Fruit fly (Drosophila melanogaster): Measurements from ENCODE around the gene CG31224.

The CG31224 gene

DNA sequence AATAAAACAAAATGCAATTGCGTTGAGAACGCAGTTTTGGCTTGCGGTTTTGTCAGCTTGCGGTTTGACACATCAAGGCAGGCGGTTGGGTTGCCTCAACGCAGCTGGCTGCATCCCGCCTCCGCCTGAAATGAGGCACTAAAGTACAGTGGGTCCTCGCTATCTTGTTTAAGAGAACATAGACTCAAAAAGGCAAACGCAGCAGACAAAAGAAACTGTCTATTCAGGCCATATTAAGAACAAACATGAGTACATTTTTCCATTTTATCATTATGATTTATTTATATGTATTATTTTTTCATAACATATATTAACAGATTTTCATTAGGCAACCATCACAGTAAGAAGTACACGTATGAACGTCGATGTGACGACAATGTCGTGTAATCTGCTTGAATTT, 19.4 kb downstream of the CG31224 start:
- TF ChIP-seq Myc (optimal IDR thresholded peaks at IDR 0.05) (no peak), Sin3A (optimal IDR thresholded peaks at IDR 0.05) (no peak), h (optimal IDR thresholded peaks at IDR 0.05) (no peak), ttk (optimal IDR thresholded peaks at IDR 0.05) (no peak)

DNA sequence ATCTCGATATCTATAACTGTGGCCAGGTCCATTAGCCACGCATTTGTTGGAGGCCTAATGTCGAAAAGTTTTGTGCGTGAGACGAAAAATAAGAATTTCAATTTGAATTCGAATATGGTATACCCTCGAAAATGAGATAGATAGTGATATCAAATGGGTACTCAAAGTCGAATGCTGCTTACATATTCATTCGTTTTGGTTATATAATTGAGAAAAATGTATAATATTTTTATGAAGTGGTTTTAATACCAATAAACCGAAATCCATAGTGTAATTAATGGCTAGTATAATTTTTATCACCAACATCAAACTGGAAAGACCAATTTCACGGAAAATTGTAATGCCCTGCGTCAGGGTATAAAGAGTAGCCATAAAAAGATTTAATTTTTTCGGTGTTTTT, 26.0 kb downstream of the CG31224 start:
- TF ChIP-seq Myc (optimal IDR thresholded peaks at IDR 0.05) = no peak
- no peak for TF ChIP-seq psq (optimal IDR thresholded peaks at IDR 0.05)
- no peak for TF ChIP-seq ttk (optimal IDR thresholded peaks at IDR 0.05)
- TF ChIP-seq h (optimal IDR thresholded peaks at IDR 0.05) = no peak
- TF ChIP-seq Sin3A (optimal IDR thresholded peaks at IDR 0.05) = no peak
- TF ChIP-seq insv (optimal IDR thresholded peaks at IDR 0.05) = no peak

dm6 chr3R:18628311-18628811, 30.7 kb downstream of the CG31224 start:
- TF ChIP-seq Myc (optimal IDR thresholded peaks at IDR 0.05) (no peak), psq (optimal IDR thresholded peaks at IDR 0.05) (no peak), Sin3A (optimal IDR thresholded peaks at IDR 0.05) (no peak), h (optimal IDR thresholded peaks at IDR 0.05) (no peak), insv (optimal IDR thresholded peaks at IDR 0.05) (no peak), ttk (optimal IDR thresholded peaks at IDR 0.05) (no peak)

DNA sequence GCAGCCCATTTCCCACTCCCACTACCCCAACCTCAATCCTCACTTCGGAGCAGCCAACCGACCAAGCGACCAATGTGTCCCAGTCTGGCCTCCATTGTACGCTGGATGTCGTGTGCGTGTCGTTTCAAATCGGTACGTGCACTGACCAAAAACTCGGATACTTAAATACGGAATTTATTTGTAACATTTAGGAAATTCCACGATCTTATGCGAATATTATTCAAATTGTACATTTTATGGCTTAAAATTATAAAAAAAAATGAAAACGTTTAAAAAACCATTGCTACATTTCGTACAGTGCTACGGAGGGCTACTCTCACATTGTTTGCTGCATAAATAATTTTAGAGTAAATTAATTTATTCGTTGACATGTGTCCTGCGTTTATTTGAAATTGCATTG, 34.6 kb downstream of the CG31224 start:
- TF ChIP-seq Myc (optimal IDR thresholded peaks at IDR 0.05) = no peak
- no peak for TF ChIP-seq insv (optimal IDR thresholded peaks at IDR 0.05)
- no peak for TF ChIP-seq Sin3A (optimal IDR thresholded peaks at IDR 0.05)

- TF ChIP-seq insv (optimal IDR thresholded peaks at IDR 0.05) (no peak), h (optimal IDR thresholded peaks at IDR 0.05) (no peak), ttk (optimal IDR thresholded peaks at IDR 0.05) (no peak), Sin3A (optimal IDR thresholded peaks at IDR 0.05) (no peak), Myc (optimal IDR thresholded peaks at IDR 0.05) (no peak), psq (optimal IDR thresholded peaks at IDR 0.05) (no peak)
Observed at dm6 chr3R:18621230-18621629, 37.9 kb downstream of the CG31224 start, which contains the start of gene CG14304. CG14304 (minus strand) TSS chr3R:18621327.

DNA sequence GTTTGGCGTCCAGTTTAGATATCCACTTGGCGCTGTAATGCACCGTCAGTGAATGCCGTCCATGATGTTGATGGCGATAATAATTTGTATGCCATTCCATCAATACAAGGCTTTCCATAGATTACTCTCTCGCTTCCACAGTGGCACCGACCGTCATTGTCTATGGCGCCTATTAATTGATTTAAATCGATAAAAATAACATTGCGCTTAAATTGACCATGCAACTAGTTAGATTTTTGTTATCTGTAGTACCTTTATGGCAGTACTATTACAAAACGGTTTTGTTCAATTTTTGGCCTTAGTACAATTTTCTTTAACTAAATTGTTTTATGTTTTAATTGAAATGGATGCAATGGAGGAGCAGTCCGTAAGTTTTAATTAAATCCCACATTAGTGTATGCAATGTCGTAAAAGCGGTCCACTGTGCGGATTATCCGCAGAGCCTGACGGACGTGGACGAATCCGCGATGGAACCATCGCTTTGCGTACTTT, 39.6 kb downstream of the CG31224 start:
- TF ChIP-seq insv (optimal IDR thresholded peaks at IDR 0.05) (no peak), h (optimal IDR thresholded peaks at IDR 0.05) (no peak), Myc (optimal IDR thresholded peaks at IDR 0.05) (no peak), psq (optimal IDR thresholded peaks at IDR 0.05) (no peak), Sin3A (optimal IDR thresholded peaks at IDR 0.05) (no peak), ttk (optimal IDR thresholded peaks at IDR 0.05) (no peak)

DNA sequence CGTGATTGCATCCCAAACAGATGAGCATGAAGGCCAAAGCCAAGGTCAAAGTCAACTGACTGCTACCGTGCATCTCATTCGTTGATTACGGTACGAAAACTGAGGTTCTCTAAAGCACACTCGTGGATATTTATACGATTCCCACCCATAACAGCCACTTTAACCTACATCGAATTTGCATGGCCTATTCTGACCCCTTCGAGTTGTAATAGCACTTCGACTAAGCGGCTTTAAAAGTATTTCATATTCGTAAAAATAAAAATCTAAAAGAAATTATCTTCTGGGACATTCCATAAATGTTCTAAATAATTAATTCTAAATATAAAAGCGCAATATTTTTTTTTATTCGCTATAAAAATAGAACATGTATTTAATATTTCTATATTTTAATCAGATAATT, 41.7 kb downstream of the CG31224 start, which contains the start of gene CG7695:
Gene CG7695 (minus strand): TSS at position 101 of the 400 bp plus-strand sequence.
- TF ChIP-seq ttk (optimal IDR thresholded peaks at IDR 0.05) (no peak), insv (optimal IDR thresholded peaks at IDR 0.05) (no peak), psq (optimal IDR thresholded peaks at IDR 0.05) (no peak), h (optimal IDR thresholded peaks at IDR 0.05) (no peak), Sin3A (optimal IDR thresholded peaks at IDR 0.05) (no peak), Myc (optimal IDR thresholded peaks at IDR 0.05) (no peak)

DNA sequence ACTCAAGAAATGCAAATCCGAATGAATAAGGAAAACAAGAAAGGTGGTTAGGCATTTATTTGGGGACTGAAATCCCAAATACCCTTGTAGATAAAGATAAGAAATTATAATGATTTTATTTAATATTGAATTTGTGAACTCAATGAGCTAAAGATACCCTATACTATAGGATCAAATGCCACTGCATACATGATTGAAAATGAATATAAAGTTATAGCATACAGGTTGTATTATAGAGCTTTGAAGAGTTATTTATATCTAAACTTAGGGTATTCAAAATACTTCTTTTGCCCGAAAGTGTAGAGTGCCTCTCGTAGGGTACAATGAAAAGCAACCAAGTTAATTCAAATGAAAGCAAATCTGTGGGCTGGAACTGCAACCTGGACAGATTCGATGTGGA, 43.1 kb downstream of the CG31224 start:
- TF ChIP-seq Myc (optimal IDR thresholded peaks at IDR 0.05) (no peak), ttk (optimal IDR thresholded peaks at IDR 0.05) (no peak), Sin3A (optimal IDR thresholded peaks at IDR 0.05) (no peak)
